Fruit fly (Drosophila melanogaster) whole organism, wandering third instar larva: ENCODE data around the gene mRpS9.

ENCODE experiments used
- GATAd ChIP-seq: sonication (Bioruptor generic); optimal IDR thresholded peaks from 2 replicates; lab custom pipeline; 2016; ENCODE audit warnings: missing biosample characterization, missing genetic modification characterization
- Hr78 ChIP-seq: fragments of >200 bp; optimal IDR thresholded peaks from 2 replicates; lab custom pipeline; 2017; ENCODE audit warnings: missing biosample characterization, missing genetic modification characterization
- Sp1 ChIP-seq: fragments of 200-800 bp; sonication (Bioruptor generic); optimal IDR thresholded peaks from 3 replicates; lab custom pipeline; 2019; ENCODE audit warnings: missing biosample characterization, mild to moderate bottlenecking, missing genetic modification characterization, moderate library complexity
- fru ChIP-seq: fragments of 200-800 bp; sonication (Bioruptor generic); optimal IDR thresholded peaks from 3 replicates; lab custom pipeline; 2016; ENCODE audit warnings: missing biosample characterization, mild to moderate bottlenecking, missing genetic modification characterization
- lola ChIP-seq: fragments of >200 bp; optimal IDR thresholded peaks from 2 replicates; lab custom pipeline; 2017; ENCODE audit warnings: missing biosample characterization, missing genetic modification characterization
- pan ChIP-seq: fragments of >200 bp; optimal IDR thresholded peaks from 2 replicates; lab custom pipeline; 2017
- sv ChIP-seq: fragments of 200-800 bp; sonication (Bioruptor generic); optimal IDR thresholded peaks from 3 replicates; lab custom pipeline; 2016; ENCODE audit warnings: missing biosample characterization, missing genetic modification characterization
- usp ChIP-seq: fragments of >200 bp; optimal IDR thresholded peaks from 2 replicates; lab custom pipeline; 2017; ENCODE audit warnings: missing biosample characterization, missing genetic modification characterization

dm6 chr3R:7899277-7899676, 3.2 kb downstream of the mRpS9 start:
- TF ChIP-seq lola (GFP tag; lab: Kevin White, UChicago) = no peak
- TF ChIP-seq sv = no peak
- no peak for TF ChIP-seq GATAd (GFP tag; lab: Kevin White, UChicago)
- TF ChIP-seq pan (lab: Kevin White, UChicago) = no peak
- no peak for TF ChIP-seq fru (GFP tag; lab: Kevin White, UChicago)
- no peak for TF ChIP-seq Hr78
- no peak for TF ChIP-seq usp (GFP tag; lab: Kevin White, UChicago)
- no peak for TF ChIP-seq Sp1
